Worm (Caenorhabditis elegans): ENCODE measurements around the gene Y15E3A.5.

DNA sequence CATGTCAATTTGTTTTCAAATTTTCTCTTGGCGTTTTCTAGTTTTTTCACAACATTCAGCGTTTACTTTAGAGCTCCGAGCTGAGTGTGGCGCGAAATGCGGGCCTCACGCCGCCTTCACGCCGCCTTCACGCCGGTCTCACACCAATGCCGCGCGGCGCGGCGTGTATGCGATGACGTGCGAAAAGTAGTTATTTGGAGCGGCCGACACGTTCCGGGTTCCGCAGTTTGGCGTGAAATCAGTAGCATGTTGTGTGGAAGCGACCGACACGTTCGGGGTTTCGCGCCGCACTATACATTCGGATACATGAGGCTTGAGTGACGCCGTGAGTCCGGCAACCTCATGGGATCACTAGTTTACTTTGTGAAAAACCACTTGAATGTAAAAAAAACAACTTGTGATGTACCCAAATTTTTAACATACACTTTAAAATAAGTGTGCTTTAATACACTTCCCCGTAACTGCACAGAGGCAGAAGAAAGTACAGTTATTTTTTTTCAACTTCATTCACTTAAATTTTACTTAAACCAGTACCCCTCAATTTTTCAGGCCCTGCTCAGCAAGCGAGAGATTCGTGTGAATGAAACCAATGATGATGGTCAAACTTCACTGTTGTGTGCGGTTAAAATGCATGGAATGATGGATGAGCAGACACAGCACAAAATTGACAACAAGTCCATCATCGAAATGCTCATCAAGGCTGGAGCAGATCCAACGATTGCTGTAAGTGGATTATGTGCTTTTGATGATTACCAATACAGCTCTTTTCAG is 22.0 kb downstream of the Y15E3A.5 start:
- no peak for TF ChIP-seq ama-1 (optimal IDR thresholded peaks at IDR 0.05)
- no peak for TF ChIP-seq sea-1 (GFP tag; conservative IDR thresholded peaks at IDR 0.05)
- no peak for TF ChIP-seq flt-1 (GFP tag; IDR thresholded peaks at IDR 0.05)
- no peak for TF ChIP-seq hnd-1 (tag; optimal IDR thresholded peaks at IDR 0.05)
- TF ChIP-seq aly-1 (tag; optimal IDR thresholded peaks at IDR 0.05): no peak
- no peak for TF ChIP-seq B0310.2 (tag; optimal IDR thresholded peaks at IDR 0.05)
- no peak for TF ChIP-seq scrt-1 (GFP tag; IDR thresholded peaks at IDR 0.05)
